Fruit fly (Drosophila melanogaster) whole organism, embryonic: ENCODE results near the gene CG43845.

Experiments
- HmgZ ChIP-seq: fragments of 200-800 bp; sonication (Bioruptor generic); optimal IDR thresholded peaks from 2 replicates; lab custom pipeline; 2018; ENCODE audit warnings: missing biosample characterization, mild to moderate bottlenecking, missing genetic modification characterization
- ash1 ChIP-seq: fragments of 200-800 bp; sonication (Bioruptor generic); optimal IDR thresholded peaks from 2 replicates; lab custom pipeline; 2018; ENCODE audit warnings: missing biosample characterization, mild to moderate bottlenecking, missing genetic modification characterization
- en ChIP-seq: fragments of 200-800 bp; sonication (Bioruptor generic); optimal IDR thresholded peaks from 2 replicates; lab custom pipeline; 2016; ENCODE audit warnings: missing biosample characterization, missing genetic modification characterization
- nerfin-2 ChIP-seq: fragments of 200-800 bp; sonication (Bioruptor generic); IDR thresholded peaks from 2 replicates; pipeline ENCODE4 v1.3.6; 2022; ENCODE audit warnings: missing biosample characterization, missing genetic modification characterization; ENCODE audit not compliant: partially characterized antibody

- TF ChIP-seq HmgZ (peak; percentile 11), en (no peak), ash1 (no peak), nerfin-2 (GFP tag; lab: Robert Waterston, UW) (peak; percentile 57; the same call in 1 of the 2 replicates)
These were observed 27.5 kb upstream of the CG43845 start for dm6 chr3R:5550452-5550851.
